Fruit fly (Drosophila melanogaster) whole organism, embryonic: ENCODE measurements around the gene mRpL20.
A peak's percentile ranks its signal among the peaks of the same experiment; 100 is the strongest.

Source experiments
- ATbp ChIP-seq: fragments of 200-800 bp; sonication (Bioruptor generic); optimal IDR thresholded peaks from 2 replicates; lab custom pipeline; 2017; ENCODE audit warnings: missing biosample characterization, mild to moderate bottlenecking, missing genetic modification characterization, missing genetic modification reagents
- Awh ChIP-seq: fragments of 200-800 bp; sonication (Bioruptor generic); IDR thresholded peaks from 2 replicates; pipeline ENCODE4, ENCODE4 v1.3.6; 2022; ENCODE audit warnings: missing biosample characterization, missing genetic modification characterization
- CG12155 ChIP-seq: fragments of 200-800 bp; sonication (Bioruptor generic); optimal IDR thresholded peaks from 3 replicates; lab custom pipeline; 2016; ENCODE audit warnings: missing biosample characterization, missing genetic modification characterization
- CG12769 ChIP-seq: fragments of 200-800 bp; sonication (Bioruptor generic); optimal IDR thresholded peaks from 2 replicates; lab custom pipeline; 2019; ENCODE audit warnings: missing biosample characterization, mild to moderate bottlenecking, missing genetic modification characterization, moderate library complexity
- CG13894 ChIP-seq: fragments of 200-800 bp; sonication (Bioruptor generic); optimal IDR thresholded peaks from 3 replicates; lab custom pipeline; 2018; ENCODE audit warnings: missing biosample characterization, mild to moderate bottlenecking, missing genetic modification characterization, moderate library complexity
- CG14441 ChIP-seq: fragments of 200-800 bp; sonication (Bioruptor generic); IDR thresholded peaks from 2 replicates; pipeline ENCODE4 v1.3.6; 2022; ENCODE audit warnings: missing biosample characterization, missing genetic modification characterization
- CG15269 ChIP-seq: fragments of 200-800 bp; sonication (Bioruptor generic); optimal IDR thresholded peaks from 2 replicates; lab custom pipeline; 2018; ENCODE audit warnings: missing biosample characterization, mild to moderate bottlenecking, missing genetic modification characterization, moderate library complexity
- CG1832 ChIP-seq: fragments of 200-800 bp; sonication (Bioruptor generic); optimal IDR thresholded peaks from 2 replicates; lab custom pipeline; 2017; ENCODE audit warnings: missing biosample characterization, mild to moderate bottlenecking, missing genetic modification characterization, inconsistent platforms
- CG18599 ChIP-seq: fragments of 200-800 bp; sonication (Bioruptor generic); optimal IDR thresholded peaks from 3 replicates; lab custom pipeline; 2017; ENCODE audit warnings: missing biosample characterization, missing genetic modification characterization, mild to moderate bottlenecking, moderate library complexity, missing genetic modification reagents
- CG2712 ChIP-seq: fragments of 200-800 bp; optimal IDR thresholded peaks from 3 replicates; lab custom pipeline; 2019; ENCODE audit warnings: missing biosample characterization, mild to moderate bottlenecking, missing genetic modification characterization, moderate library complexity
- CG2875 ChIP-seq: fragments of 200-800 bp; sonication (Bioruptor generic); optimal IDR thresholded peaks from 2 replicates; lab custom pipeline; 2017; ENCODE audit warnings: missing biosample characterization, mild to moderate bottlenecking, missing genetic modification characterization, missing genetic modification reagents
- CG34376 ChIP-seq: fragments of 200-800 bp; sonication (Bioruptor generic); optimal IDR thresholded peaks from 2 replicates; lab custom pipeline; 2018; ENCODE audit warnings: missing biosample characterization, mild to moderate bottlenecking, missing genetic modification characterization
- CG4328 ChIP-seq: fragments of 200-800 bp; sonication (Bioruptor generic); optimal IDR thresholded peaks from 3 replicates; lab custom pipeline; 2017; ENCODE audit warnings: missing biosample characterization, missing genetic modification reagents, missing genetic modification characterization
- CG5180 ChIP-seq: fragments of 200-800 bp; sonication (Bioruptor generic); optimal IDR thresholded peaks from 3 replicates; lab custom pipeline; 2017; ENCODE audit warnings: missing biosample characterization, missing genetic modification characterization, mild to moderate bottlenecking, moderate library complexity, missing genetic modification reagents
- CG7556 ChIP-seq: fragments of 200-800 bp; sonication (Bioruptor generic); optimal IDR thresholded peaks from 2 replicates; lab custom pipeline; 2017; ENCODE audit warnings: missing biosample characterization, mild to moderate bottlenecking, missing genetic modification characterization
- CG7839 ChIP-seq: fragments of 200-800 bp; sonication (Bioruptor generic); optimal IDR thresholded peaks from 3 replicates; lab custom pipeline; 2018; ENCODE audit warnings: missing biosample characterization, mild to moderate bottlenecking, missing genetic modification characterization, moderate library complexity
- CG7928 ChIP-seq: fragments of 200-800 bp; sonication (Bioruptor generic); optimal IDR thresholded peaks from 2 replicates; lab custom pipeline; 2017; ENCODE audit warnings: missing biosample characterization, mild to moderate bottlenecking, missing genetic modification characterization
- CG8478 ChIP-seq: fragments of >200 bp; optimal IDR thresholded peaks from 2 replicates; lab custom pipeline; 2018
- CG9437 ChIP-seq: fragments of 200-800 bp; sonication (Bioruptor generic); optimal IDR thresholded peaks from 2 replicates; lab custom pipeline; 2018; ENCODE audit warnings: missing biosample characterization, mild to moderate bottlenecking, missing genetic modification characterization
- CG9797 ChIP-seq: fragments of 200-800 bp; sonication (Bioruptor generic); optimal IDR thresholded peaks from 3 replicates; lab custom pipeline; 2018; ENCODE audit warnings: missing biosample characterization, mild to moderate bottlenecking, missing genetic modification characterization
- Dbx ChIP-seq: fragments of 200-800 bp; sonication (Bioruptor generic); IDR thresholded peaks from 3 replicates; pipeline ENCODE4 v1.3.6; 2022; ENCODE audit warnings: missing biosample characterization, missing genetic modification characterization
- Fer1 ChIP-seq: fragments of 200-800 bp; sonication (Bioruptor generic); optimal IDR thresholded peaks from 2 replicates; lab custom pipeline; 2017; ENCODE audit warnings: missing biosample characterization, mild to moderate bottlenecking, missing genetic modification characterization
- Fer3 ChIP-seq: fragments of 200-800 bp; sonication (Bioruptor generic); optimal IDR thresholded peaks from 2 replicates; lab custom pipeline; 2018; ENCODE audit warnings: missing biosample characterization, mild to moderate bottlenecking, missing genetic modification characterization, moderate library complexity
- HmgZ ChIP-seq: fragments of 200-800 bp; sonication (Bioruptor generic); optimal IDR thresholded peaks from 2 replicates; lab custom pipeline; 2018; ENCODE audit warnings: missing biosample characterization, mild to moderate bottlenecking, missing genetic modification characterization
- Hr51 ChIP-seq, 2 experiments: fragments of 200-800 bp; sonication (Bioruptor generic); optimal IDR thresholded peaks; 2 replicates in 1 of 2; 3 replicates in 1 of 2; lab custom pipeline; 2016 to 2018; ENCODE audit warnings: missing biosample characterization in 2 of 2, missing genetic modification characterization in 2 of 2, mild to moderate bottlenecking in 1 of 2, moderate library complexity in 1 of 2
- Hsf ChIP-seq: fragments of 200-800 bp; sonication (Bioruptor generic); optimal IDR thresholded peaks from 3 replicates; lab custom pipeline; 2016; ENCODE audit warnings: missing biosample characterization, missing genetic modification characterization
- Myb ChIP-seq: fragments of 200-800 bp; sonication (Bioruptor generic); optimal IDR thresholded peaks from 2 replicates; lab custom pipeline; 2016; ENCODE audit warnings: missing biosample characterization, missing genetic modification characterization
- NC2β ChIP-seq: fragments of 200-800 bp; sonication (Bioruptor generic); optimal IDR thresholded peaks from 2 replicates; lab custom pipeline; 2016; ENCODE audit warnings: missing biosample characterization, missing genetic modification characterization
- Ptx1 ChIP-seq: fragments of 200-800 bp; sonication (Bioruptor generic); IDR thresholded peaks from 2 replicates; pipeline ENCODE4 v1.3.6; 2022; ENCODE audit warnings: missing biosample characterization, missing genetic modification characterization
- YL-1 ChIP-seq: fragments of 200-800 bp; sonication (Bioruptor generic); optimal IDR thresholded peaks from 3 replicates; lab custom pipeline; 2017; ENCODE audit warnings: missing biosample characterization, mild to moderate bottlenecking, missing genetic modification characterization
- dpn ChIP-seq, 2 experiments: fragments of 200-800 bp; sonication (Bioruptor generic); optimal IDR thresholded peaks; 3 replicates each; lab custom pipeline; 2016; ENCODE audit warnings: missing biosample characterization in 2 of 2, missing genetic modification characterization in 2 of 2
- eve ChIP-seq, 2 experiments: fragments of >200 bp; optimal IDR thresholded peaks; 2 replicates each; lab custom pipeline; 2017; ENCODE audit warnings: missing biosample characterization in 2 of 2, missing genetic modification characterization in 2 of 2
- exex ChIP-seq: fragments of 200-800 bp; sonication (Bioruptor generic); optimal IDR thresholded peaks from 4 replicates; lab custom pipeline; 2018; ENCODE audit warnings: missing biosample characterization, mild to moderate bottlenecking, missing genetic modification characterization, moderate library complexity
- gem ChIP-seq: fragments of 200-800 bp; sonication (Bioruptor generic); optimal IDR thresholded peaks from 2 replicates; lab custom pipeline; 2019; ENCODE audit warnings: missing biosample characterization, mild to moderate bottlenecking, missing genetic modification characterization, moderate library complexity
- gfzf ChIP-seq: fragments of 200-800 bp; sonication (Bioruptor generic); optimal IDR thresholded peaks from 2 replicates; lab custom pipeline; 2016; ENCODE audit warnings: missing biosample characterization, mild to moderate bottlenecking, missing genetic modification characterization, moderate library complexity
- grau ChIP-seq: fragments of 200-800 bp; optimal IDR thresholded peaks from 3 replicates; lab custom pipeline; 2019; ENCODE audit warnings: missing biosample characterization, mild to moderate bottlenecking, missing genetic modification characterization, moderate library complexity
- lmd ChIP-seq: fragments of 200-800 bp; sonication (Bioruptor generic); IDR thresholded peaks from 2 replicates; pipeline ENCODE4 v1.3.6; 2022; ENCODE audit warnings: missing biosample characterization, missing genetic modification characterization
- mirr ChIP-seq: fragments of 200-800 bp; sonication (Bioruptor generic); optimal IDR thresholded peaks from 3 replicates; lab custom pipeline; 2018; ENCODE audit warnings: missing biosample characterization, mild to moderate bottlenecking, missing genetic modification characterization
- nerfin-1 ChIP-seq: fragments of 200-800 bp; sonication (Bioruptor generic); optimal IDR thresholded peaks from 3 replicates; lab custom pipeline; 2019; ENCODE audit warnings: missing biosample characterization, mild to moderate bottlenecking, missing genetic modification characterization, moderate library complexity
- pfk ChIP-seq: fragments of 200-800 bp; sonication (Bioruptor generic); optimal IDR thresholded peaks from 2 replicates; lab custom pipeline; 2018; ENCODE audit warnings: missing biosample characterization, mild to moderate bottlenecking, missing genetic modification characterization, moderate library complexity
- prd ChIP-seq, 3 experiments: fragments of >200 bp in 2 of 3; fragments of 200-800 bp in 1 of 3; sonication (Bioruptor generic) in 1 of 3; optimal IDR thresholded peaks in 2 of 3; IDR thresholded peaks in 1 of 3; 2 replicates in 2 of 3; 3 replicates in 1 of 3; pipeline versions ENCODE4 v1.3.6 to Lab custom; 2017 to 2022; ENCODE audit warnings: missing biosample characterization in 1 of 3, missing genetic modification characterization in 1 of 3
- repo ChIP-seq: fragments of 200-800 bp; sonication (Bioruptor generic); optimal IDR thresholded peaks from 2 replicates; lab custom pipeline; 2016; ENCODE audit warnings: missing biosample characterization, missing genetic modification characterization
- sd ChIP-seq: fragments of 200-800 bp; sonication (Bioruptor generic); optimal IDR thresholded peaks from 3 replicates; lab custom pipeline; 2018; ENCODE audit warnings: missing biosample characterization, mild to moderate bottlenecking, missing genetic modification characterization, moderate library complexity
- sens-2 ChIP-seq: fragments of 200-800 bp; sonication (Bioruptor generic); IDR thresholded peaks from 2 replicates; pipeline ENCODE4 v1.3.6; 2022; ENCODE audit warnings: missing biosample characterization, missing genetic modification characterization
- unpg ChIP-seq: fragments of 200-800 bp; sonication (Bioruptor generic); optimal IDR thresholded peaks from 3 replicates; lab custom pipeline; 2018; ENCODE audit warnings: missing biosample characterization, mild to moderate bottlenecking, missing genetic modification characterization, moderate library complexity
- wek ChIP-seq: fragments of 200-800 bp; sonication (Bioruptor generic); optimal IDR thresholded peaks from 3 replicates; lab custom pipeline; 2018; ENCODE audit warnings: missing biosample characterization, mild to moderate bottlenecking, missing genetic modification characterization, moderate library complexity
- zf30C ChIP-seq: fragments of 200-800 bp; sonication (Bioruptor generic); optimal IDR thresholded peaks from 3 replicates; lab custom pipeline; 2018; ENCODE audit warnings: missing biosample characterization, mild to moderate bottlenecking, missing genetic modification characterization
- zfh1 ChIP-seq: fragments of 200-800 bp; sonication (Bioruptor generic); IDR thresholded peaks from 3 replicates; pipeline ENCODE4 v1.3.6; 2022; ENCODE audit warnings: missing biosample characterization, missing genetic modification characterization

The mRpL20 gene

dm6 chr3L:13021727-13022126 is 4.1 kb upstream of the mRpL20 start (continued):
- peak; percentile 22; the same call in 1 of the 3 replicates for TF ChIP-seq Dbx (GFP tag; lab: Robert Waterston, UW)
- TF ChIP-seq Ptx1 (GFP tag; lab: Robert Waterston, UW) = peak; percentile 62
- peak; percentile 14 for TF ChIP-seq CG5180 (GFP tag; lab: Kevin White, UChicago)
- TF ChIP-seq unpg = peak; percentile 23
- TF ChIP-seq CG9797 (GFP tag; lab: Kevin White, UChicago) = no peak
- TF ChIP-seq pfk (GFP tag; lab: Kevin White, UChicago) = no peak
- no peak for TF ChIP-seq CG13894
- no peak for TF ChIP-seq HmgZ (tag; lab: Kevin White, UChicago)
- no peak for TF ChIP-seq prd (optimal IDR thresholded peaks at IDR 0.05; lab: Kevin White, UChicago)
- 0 out of 3 replicates have a peak, but pooled peaks have one; percentile 27 for TF ChIP-seq prd (GFP tag; IDR thresholded peaks at IDR 0.05; lab: Robert Waterston, UW)
- peak in 1 of 2 experiments; percentile 46 for TF ChIP-seq Hr51 (GFP tag; optimal IDR thresholded peaks at IDR 0.05; lab: Kevin White, UChicago)
- no peak for TF ChIP-seq CG4328 (GFP tag; lab: Kevin White, UChicago)
- TF ChIP-seq CG18599 (GFP tag; lab: Kevin White, UChicago) = peak; percentile 46
- peak; percentile 37 for TF ChIP-seq CG7839 (tag; lab: Kevin White, UChicago)
- TF ChIP-seq CG14441 (GFP tag; lab: Robert Waterston, UW) = 0 out of 2 replicates have a peak, but pooled peaks have one; percentile 27
- no peak for TF ChIP-seq CG7928 (GFP tag; lab: Kevin White, UChicago)
- TF ChIP-seq CG12769 (tag; lab: Kevin White, UChicago) = peak; percentile 20
- TF ChIP-seq Hsf = peak; percentile 24
- TF ChIP-seq gem (tag; lab: Kevin White, UChicago) = peak; percentile 34
- TF ChIP-seq CG12155 (GFP tag; lab: Kevin White, UChicago) = peak; percentile 6
- peak; percentile 22; the same call in 1 of the 2 replicates for TF ChIP-seq lmd
- no peak for TF ChIP-seq ATbp (GFP tag; lab: Kevin White, UChicago)
- TF ChIP-seq repo (GFP tag; lab: Kevin White, UChicago) = no peak
- TF ChIP-seq YL-1 = no peak
- peak; percentile 53 for TF ChIP-seq CG15269 (tag; lab: Kevin White, UChicago)
- TF ChIP-seq CG7556 = peak; percentile 3
- no peak for TF ChIP-seq sens-2 (GFP tag; lab: Robert Waterston, UW)
- TF ChIP-seq CG8478 (lab: Kevin White, UChicago) = no peak
- TF ChIP-seq sd (tag; lab: Kevin White, UChicago) = peak; percentile 97
- no peak for TF ChIP-seq CG9437 (GFP tag; lab: Kevin White, UChicago)
- TF ChIP-seq Fer3 (tag; lab: Kevin White, UChicago) = peak; percentile 19
- TF ChIP-seq CG2712 (tag; lab: Kevin White, UChicago) = no peak
- TF ChIP-seq Fer1 (GFP tag; lab: Kevin White, UChicago) = peak; percentile 29
- no peak for TF ChIP-seq zf30C (GFP tag; lab: Kevin White, UChicago)
- peak; percentile 18 for TF ChIP-seq Myb
- TF ChIP-seq dpn (GFP tag; optimal IDR thresholded peaks at IDR 0.05; lab: Kevin White, UChicago) = peak; percentile 25 to 31

dm6 chr3L:13019249-13019956 is 1.7 kb upstream of the mRpL20 start:
- no peak for TF ChIP-seq CG1832 (GFP tag; lab: Kevin White, UChicago)
- no peak for TF ChIP-seq Fer3 (tag; lab: Kevin White, UChicago)
- peak; percentile 25 for TF ChIP-seq mirr (GFP tag; lab: Kevin White, UChicago)
- TF ChIP-seq gem (tag; lab: Kevin White, UChicago) = no peak
- no peak for TF ChIP-seq NC2β (GFP tag; lab: Kevin White, UChicago)
- TF ChIP-seq grau (tag; lab: Kevin White, UChicago) = no peak
- no peak for TF ChIP-seq CG2875 (GFP tag; lab: Kevin White, UChicago)
- no peak for TF ChIP-seq nerfin-1 (tag; lab: Kevin White, UChicago)
- TF ChIP-seq gfzf = no peak
- no peak for TF ChIP-seq wek
- TF ChIP-seq exex = peak; percentile 74
- no peak for TF ChIP-seq pfk (GFP tag; lab: Kevin White, UChicago)
- TF ChIP-seq zfh1 (GFP tag; lab: Robert Waterston, UW) = 0 out of 3 replicates have a peak, but pooled peaks have one; percentile 10
- TF ChIP-seq Awh = no peak
- peak in 1 of 2 experiments; percentile 78 for TF ChIP-seq eve (GFP tag; optimal IDR thresholded peaks at IDR 0.05; lab: Kevin White, UChicago)
- peak; percentile 88 for TF ChIP-seq CG34376 (GFP tag; lab: Kevin White, UChicago)
